Worm (Caenorhabditis elegans) whole organism, young adult: Measurements from ENCODE around the gene R02D5.3.

Source experiments
- B0019.2 ChIP-seq: fragments of 200-800 bp; sonication (Bioruptor generic); conservative IDR thresholded peaks from 2 replicates; pipeline ENCODE4 v1.3.6; 2022; ENCODE audit warnings: missing genetic modification reagents, missing genetic modification characterization, missing compliant biosample characterization
- D2030.7 ChIP-seq: fragments of 200-800 bp; sonication (Bioruptor generic); IDR thresholded peaks from 2 replicates; pipeline ENCODE4 v1.3.6; 2022; ENCODE audit warnings: missing genetic modification reagents, missing genetic modification characterization, missing compliant biosample characterization
- F22D6.2 ChIP-seq: sonication (generic microtip); optimal IDR thresholded peaks from 2 replicates; lab custom pipeline; 2016; ENCODE audit warnings: mild to moderate bottlenecking, missing genetic modification characterization, missing compliant biosample characterization
- F23B12.7 ChIP-seq: sonication (generic microtip); optimal IDR thresholded peaks from 2 replicates; lab custom pipeline; 2017; ENCODE audit warnings: missing genetic modification characterization, mild to moderate bottlenecking, missing compliant biosample characterization, antibody characterized with exemption, moderate library complexity; ENCODE audit not compliant: insufficient read depth
- F39B2.1 ChIP-seq: fragments of 200-800 bp; sonication (Bioruptor generic); IDR thresholded peaks from 2 replicates; pipeline ENCODE4 v1.3.6; 2022; ENCODE audit warnings: missing genetic modification reagents, missing genetic modification characterization, missing compliant biosample characterization
- K12H6.12 ChIP-seq: fragments of 200-800 bp; sonication (Bioruptor generic); optimal IDR thresholded peaks from 2 replicates; lab custom pipeline; 2018; ENCODE audit warnings: mild to moderate bottlenecking, missing genetic modification characterization, missing compliant biosample characterization
- Y53G8AR.9 ChIP-seq: fragments of 200-800 bp; sonication (Bioruptor generic); conservative IDR thresholded peaks from 2 replicates; pipeline ENCODE4 v1.3.6; 2022; ENCODE audit warnings: missing genetic modification reagents, missing genetic modification characterization, missing compliant biosample characterization
- Y95B8A.8 ChIP-seq: fragments of 200-800 bp; sonication (Bioruptor generic); IDR thresholded peaks from 2 replicates; pipeline ENCODE4 v1.3.6; 2022; ENCODE audit warnings: missing genetic modification reagents, missing genetic modification characterization, missing compliant biosample characterization
- ZK185.1 ChIP-seq: sonication (generic microtip); optimal IDR thresholded peaks from 2 replicates; lab custom pipeline; 2016; ENCODE audit warnings: mild to moderate bottlenecking, missing genetic modification characterization, missing compliant biosample characterization; ENCODE audit not compliant: poor library complexity, severe bottlenecking
- ama-1 ChIP-seq, 3 experiments: fragments of 150-350 bp in 1 of 3; sonication (generic microtip) in 2 of 3; optimal IDR thresholded peaks; 2 replicates each; lab custom pipeline; 2014 to 2018; ENCODE audit warnings: missing biosample characterization in 2 of 3, missing genetic modification characterization in 2 of 3, missing genetic modification reagents in 2 of 3
- cebp-1 ChIP-seq, 2 experiments: fragments of 200-800 bp in 1 of 2; sonication (Bioruptor generic) in 1 of 2; sonication (generic microtip) in 1 of 2; IDR thresholded peaks in 1 of 2; optimal IDR thresholded peaks in 1 of 2; 2 replicates each; pipeline versions ENCODE4 v1.3.6 to Lab custom; 2017 to 2022; ENCODE audit warnings: missing compliant biosample characterization in 2 of 2, missing genetic modification characterization in 2 of 2, mild to moderate bottlenecking in 1 of 2, missing genetic modification reagents in 1 of 2, moderate library complexity in 1 of 2
- ceh-40 ChIP-seq: fragments of 200-800 bp; sonication (Bioruptor generic); IDR thresholded peaks from 2 replicates; pipeline ENCODE4 v1.3.6; 2022; ENCODE audit warnings: missing genetic modification characterization, missing compliant biosample characterization
- egl-18 ChIP-seq: fragments of 200-800 bp; sonication (Bioruptor generic); IDR thresholded peaks from 2 replicates; pipeline ENCODE4 v1.3.6; 2022; ENCODE audit warnings: missing genetic modification reagents, missing genetic modification characterization, missing compliant biosample characterization
- egl-44 ChIP-seq: fragments of 200-800 bp; sonication (Bioruptor generic); IDR thresholded peaks from 2 replicates; pipeline ENCODE4 v1.3.6; 2022; ENCODE audit warnings: missing genetic modification reagents, missing genetic modification characterization, missing compliant biosample characterization
- ekl-4 ChIP-seq: fragments of 200-800 bp; sonication (Bioruptor generic); IDR thresholded peaks from 2 replicates; pipeline ENCODE4 v1.3.6; 2022; ENCODE audit warnings: missing genetic modification reagents, missing genetic modification characterization, missing compliant biosample characterization
- ets-4 ChIP-seq: fragments of 200-800 bp; sonication (Bioruptor generic); optimal IDR thresholded peaks from 2 replicates; lab custom pipeline; 2018; ENCODE audit warnings: mild to moderate bottlenecking, missing genetic modification characterization, missing compliant biosample characterization
- hmg-20 ChIP-seq: fragments of 200-800 bp; sonication (Bioruptor generic); IDR thresholded peaks from 2 replicates; pipeline ENCODE4 v1.3.6; 2022; ENCODE audit warnings: missing genetic modification reagents, missing genetic modification characterization, missing compliant biosample characterization
- hrde-1 ChIP-seq: sonication (generic microtip); optimal IDR thresholded peaks from 2 replicates; lab custom pipeline; 2016; ENCODE audit warnings: missing genetic modification characterization, mild to moderate bottlenecking, missing compliant biosample characterization, moderate library complexity, missing genotype, missing genetic modification reagents, borderline replicate concordance
- hsf-1 ChIP-seq: fragments of 200-800 bp; sonication (Bioruptor generic); IDR thresholded peaks from 2 replicates; pipeline ENCODE4 v1.3.6; 2022; ENCODE audit warnings: missing genetic modification reagents, missing genetic modification characterization, missing compliant biosample characterization
- let-607 ChIP-seq, 2 experiments: fragments of 200-800 bp in 1 of 2; sonication (Bioruptor generic) in 1 of 2; sonication (generic microtip) in 1 of 2; optimal IDR thresholded peaks; 2 replicates each; lab custom pipeline; 2016 to 2018; ENCODE audit warnings: mild to moderate bottlenecking in 2 of 2, missing compliant biosample characterization in 2 of 2, missing genetic modification characterization in 2 of 2, moderate library complexity in 2 of 2, missing genotype in 1 of 2
- lin-26 ChIP-seq: fragments of 200-800 bp; sonication (Bioruptor generic); IDR thresholded peaks from 2 replicates; pipeline ENCODE4 v1.3.6; 2022; ENCODE audit warnings: missing genetic modification reagents, missing genetic modification characterization, missing compliant biosample characterization
- nfyb-1 ChIP-seq: fragments of 200-800 bp; sonication (Bioruptor generic); IDR thresholded peaks from 2 replicates; pipeline ENCODE4 v1.3.6; 2022; ENCODE audit warnings: missing genetic modification reagents, missing genetic modification characterization, missing compliant biosample characterization
- nhr-90 ChIP-seq: sonication (generic microtip); optimal IDR thresholded peaks from 2 replicates; lab custom pipeline; 2016; ENCODE audit warnings: missing genotype, mild to moderate bottlenecking, missing genetic modification characterization, missing compliant biosample characterization
- rec-8 ChIP-seq, 2 experiments: sonication (generic microtip); optimal IDR thresholded peaks; 2 replicates each; lab custom pipeline; 2016; ENCODE audit warnings: mild to moderate bottlenecking in 2 of 2, missing genetic modification characterization in 2 of 2, missing genetic modification reagents in 2 of 2, missing genotype in 2 of 2, missing biosample characterization in 1 of 2, missing compliant biosample characterization in 1 of 2, moderate library complexity in 1 of 2
- rpc-1 ChIP-seq, 2 experiments: fragments of 150-350 bp in 1 of 2; sonication (generic microtip) in 1 of 2; optimal IDR thresholded peaks; 2 replicates each; lab custom pipeline; 2014 to 2018; ENCODE audit warnings: missing biosample characterization in 1 of 2, missing genetic modification characterization in 1 of 2, missing genetic modification reagents in 1 of 2, missing genotype in 1 of 2
- tbp1 ChIP-seq: fragments of 200-800 bp; sonication (Bioruptor generic); optimal IDR thresholded peaks from 2 replicates; lab custom pipeline; 2018; ENCODE audit warnings: mild to moderate bottlenecking, missing genetic modification characterization, missing compliant biosample characterization
- tbx-9 ChIP-seq: sonication (generic microtip); optimal IDR thresholded peaks from 2 replicates; lab custom pipeline; 2016; ENCODE audit warnings: borderline replicate concordance, missing genetic modification characterization, inconsistent platforms, missing compliant biosample characterization
- tlf-1 ChIP-seq: fragments of 200-800 bp; sonication (Bioruptor generic); optimal IDR thresholded peaks from 2 replicates; lab custom pipeline; 2018; ENCODE audit warnings: mild to moderate bottlenecking, missing genetic modification characterization, missing compliant biosample characterization
- unc-130 ChIP-seq: sonication (generic microtip); optimal IDR thresholded peaks from 2 replicates; lab custom pipeline; 2016; ENCODE audit warnings: missing genetic modification reagents, missing genetic modification characterization, missing compliant biosample characterization
- zim-3 ChIP-seq: sonication (generic microtip); optimal IDR thresholded peaks from 2 replicates; lab custom pipeline; 2017; ENCODE audit warnings: mild to moderate bottlenecking, missing genetic modification characterization, moderate library complexity, missing compliant biosample characterization

Gene R02D5.3

DNA sequence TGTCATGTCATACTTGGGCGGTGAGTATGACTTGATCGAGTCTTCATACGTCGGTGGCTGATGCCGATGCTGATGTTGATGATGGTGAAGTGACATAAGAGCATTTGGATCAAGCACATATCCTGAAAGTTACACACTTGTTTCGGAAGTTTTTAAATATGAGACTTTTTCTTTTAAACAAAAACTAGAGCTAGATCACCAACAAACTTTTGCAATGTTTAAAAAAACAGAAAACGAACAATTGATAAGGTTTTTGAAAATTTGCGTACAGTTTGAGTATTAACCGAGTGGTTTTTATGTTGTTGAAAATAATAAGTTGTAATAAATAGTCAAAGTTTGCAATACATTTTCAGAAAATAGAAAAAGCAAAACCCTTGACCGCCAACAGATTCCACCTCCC is 1.6 kb downstream of the R02D5.3 start, which contains the start of gene R02D5.4:
Gene R02D5.4 (minus strand): TSS at position 101 of the 400 bp plus-strand sequence.
- no peak for TF ChIP-seq rec-8 (tag; optimal IDR thresholded peaks at IDR 0.05; lab: Kevin White, UChicago)
- TF ChIP-seq nhr-90 (tag; lab: Kevin White, UChicago) = no peak
- no peak for TF ChIP-seq hrde-1
- no peak for TF ChIP-seq unc-130
- no peak for TF ChIP-seq F23B12.7 (tag; lab: Kevin White, UChicago)
- TF ChIP-seq ceh-40 = no peak
- no peak for TF ChIP-seq let-607 (tag; optimal IDR thresholded peaks at IDR 0.05; lab: Kevin White, UChicago)
- no peak for TF ChIP-seq F39B2.1 (GFP tag; lab: Robert Waterston, UW)
- no peak for TF ChIP-seq tlf-1 (GFP tag; lab: Kevin White, UChicago)
- TF ChIP-seq, all 124 proteins: peak for 0

DNA sequence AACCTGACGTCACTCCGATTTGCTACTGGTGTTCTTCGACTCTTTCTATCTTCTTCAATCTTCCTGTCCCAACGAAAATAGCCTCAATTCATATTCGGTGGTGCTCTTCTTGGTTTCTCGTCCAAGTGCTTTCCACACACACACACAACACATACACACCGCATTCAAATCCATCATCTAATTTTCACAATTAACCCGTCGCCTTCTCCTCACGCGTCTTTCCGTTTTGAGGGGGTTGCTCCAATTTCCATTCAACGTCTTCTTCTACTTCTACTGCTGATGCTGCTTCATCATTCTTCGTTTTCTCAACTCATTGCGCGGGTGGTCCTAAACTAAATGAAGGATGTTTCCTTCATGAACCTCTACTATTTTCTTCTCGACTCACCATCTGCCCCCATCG is 8.1 kb downstream of the R02D5.3 start:
- no peak for TF ChIP-seq tlf-1 (GFP tag; lab: Kevin White, UChicago)
- no peak for TF ChIP-seq zim-3 (tag; lab: Kevin White, UChicago)
- TF ChIP-seq Y95B8A.8 (GFP tag; lab: Robert Waterston, UW) = no peak
- no peak for TF ChIP-seq Y53G8AR.9
- TF ChIP-seq ama-1 (optimal IDR thresholded peaks at IDR 0.05; lab: Kevin White, UChicago) = no peak
- no peak for TF ChIP-seq ama-1 (GFP tag; optimal IDR thresholded peaks at IDR 0.05; lab: Kevin White, UChicago)
- no peak for TF ChIP-seq nfyb-1 (GFP tag; lab: Robert Waterston, UW)
- TF ChIP-seq ekl-4 (GFP tag; lab: Robert Waterston, UW) = no peak
- no peak for TF ChIP-seq K12H6.12 (tag; lab: Kevin White, UChicago)
- TF ChIP-seq ZK185.1 (tag; lab: Kevin White, UChicago) = no peak
- no peak for TF ChIP-seq F39B2.1 (GFP tag; lab: Robert Waterston, UW)
- TF ChIP-seq ets-4 = no peak
- TF ChIP-seq F22D6.2 (tag; lab: Kevin White, UChicago) = no peak
- no peak for TF ChIP-seq lin-26 (GFP tag; lab: Robert Waterston, UW)
- TF ChIP-seq B0019.2 (GFP tag; lab: Robert Waterston, UW) = no peak
- TF ChIP-seq hmg-20 (GFP tag; lab: Robert Waterston, UW) = no peak
- no peak for TF ChIP-seq F23B12.7 (tag; lab: Kevin White, UChicago)
- no peak for TF ChIP-seq egl-44 (GFP tag; lab: Robert Waterston, UW)
- TF ChIP-seq cebp-1 (GFP tag; IDR thresholded peaks at IDR 0.05; lab: Robert Waterston, UW) = no peak
- TF ChIP-seq cebp-1 (tag; optimal IDR thresholded peaks at IDR 0.05; lab: Kevin White, UChicago) = no peak
- TF ChIP-seq tbx-9 (tag; lab: Kevin White, UChicago) = no peak
- no peak for TF ChIP-seq rpc-1 (optimal IDR thresholded peaks at IDR 0.05; lab: Kevin White, UChicago)
- TF ChIP-seq rpc-1 (tag; optimal IDR thresholded peaks at IDR 0.05; lab: Kevin White, UChicago) = no peak

DNA sequence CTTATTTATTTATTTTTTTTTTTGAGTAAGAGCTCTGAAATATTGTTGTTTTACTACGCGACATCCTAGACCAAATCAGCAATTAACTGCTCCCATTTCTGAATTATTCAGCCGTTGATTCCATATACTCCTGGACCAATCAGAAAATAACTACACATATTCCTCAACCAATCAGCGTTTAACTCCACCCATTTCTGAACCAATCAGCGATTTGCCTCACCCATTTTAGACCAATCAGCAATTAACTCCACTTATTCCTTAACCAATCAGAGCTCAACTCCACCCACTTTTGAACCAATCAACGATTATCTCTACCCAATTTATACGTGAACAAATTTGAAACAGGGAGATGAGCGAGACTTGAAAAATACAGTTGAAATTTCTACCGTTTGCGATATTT is 10.7 kb downstream of the R02D5.3 start:
- no peak for TF ChIP-seq tbp1 (GFP tag; lab: Kevin White, UChicago)
- no peak for TF ChIP-seq egl-18
- no peak for TF ChIP-seq ceh-40
- TF ChIP-seq D2030.7 (GFP tag; lab: Robert Waterston, UW) = no peak
- TF ChIP-seq, all 124 proteins: peak for 0

DNA sequence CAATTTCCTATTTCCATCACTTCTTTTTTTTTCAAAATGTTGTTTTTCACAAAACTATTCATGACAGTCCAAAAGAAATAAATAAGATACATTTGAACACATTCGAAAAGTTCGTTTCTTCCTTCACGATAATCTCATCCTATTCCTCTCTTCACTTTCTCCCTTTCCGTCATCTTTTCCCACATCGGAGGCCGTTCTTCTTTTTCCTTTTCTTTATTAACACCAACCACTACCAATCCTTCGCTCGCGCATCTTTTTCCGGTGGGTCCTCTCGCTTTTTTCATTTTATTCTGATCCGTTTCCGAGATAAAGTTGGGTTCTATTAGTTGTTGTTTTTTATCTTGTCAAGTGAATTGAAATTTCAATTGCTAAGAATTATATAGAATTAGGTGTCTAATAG is 12.5 kb downstream of the R02D5.3 start:
- TF ChIP-seq hsf-1 (GFP tag; lab: Robert Waterston, UW) = no peak
